Worm (Caenorhabditis elegans) whole organism, L1 larva: ENCODE data around the gene C04A11.1.
A peak's percentile ranks its signal among the peaks of the same experiment; 100 is the strongest.

ENCODE experiments used
- C04F5.9 ChIP-seq: sonication (generic microtip); optimal IDR thresholded peaks from 2 replicates; lab custom pipeline; 2016; ENCODE audit warnings: missing genetic modification characterization, missing compliant biosample characterization
- C16A3.4 ChIP-seq: fragments of 150-350 bp; optimal IDR thresholded peaks from 2 replicates; lab custom pipeline; 2014; ENCODE audit warnings: missing biosample characterization, missing genetic modification characterization
- C34B4.2 ChIP-seq: sonication (generic microtip); optimal IDR thresholded peaks from 2 replicates; lab custom pipeline; 2017; ENCODE audit warnings: mild to moderate bottlenecking, missing genetic modification characterization, missing compliant biosample characterization
- F16B12.6 ChIP-seq: fragments of 150-350 bp; optimal IDR thresholded peaks from 2 replicates; lab custom pipeline; 2014; ENCODE audit warnings: missing biosample characterization, missing genetic modification characterization
- Y116A8C.19 ChIP-seq: sonication (generic microtip); optimal IDR thresholded peaks from 2 replicates; lab custom pipeline; 2016; ENCODE audit warnings: missing compliant biosample characterization, missing genetic modification characterization, borderline replicate concordance
- aly-2 ChIP-seq: fragments of 150-350 bp; optimal IDR thresholded peaks from 2 replicates; lab custom pipeline; 2014; ENCODE audit warnings: missing biosample characterization, missing genetic modification characterization
- ceh-63 ChIP-seq: fragments of 200-800 bp; sonication (Bioruptor generic); optimal IDR thresholded peaks from 2 replicates; lab custom pipeline; 2018; ENCODE audit warnings: mild to moderate bottlenecking, missing genetic modification characterization, missing compliant biosample characterization
- ceh-82 ChIP-seq, 3 experiments: fragments of 150-350 bp in 1 of 3; sonication (generic microtip) in 2 of 3; optimal IDR thresholded peaks; 2 replicates each; lab custom pipeline; 2014 to 2017; ENCODE audit warnings: missing biosample characterization in 3 of 3, missing genetic modification characterization in 3 of 3
- ceh-88 ChIP-seq: fragments of 200-800 bp; sonication (Bioruptor generic); IDR thresholded peaks from 2 replicates; pipeline ENCODE4 v1.3.6; 2022; ENCODE audit warnings: missing genetic modification characterization, missing compliant biosample characterization
- ceh-90 ChIP-seq: sonication (generic microtip); optimal IDR thresholded peaks from 2 replicates; lab custom pipeline; 2016; ENCODE audit warnings: missing genetic modification characterization, missing compliant biosample characterization
- ces-1 ChIP-seq: fragments of 150-350 bp; optimal IDR thresholded peaks from 2 replicates; lab custom pipeline; 2014; ENCODE audit warnings: missing biosample characterization, missing genetic modification reagents, missing genetic modification characterization
- dsc-1 ChIP-seq: sonication (generic microtip); optimal IDR thresholded peaks from 2 replicates; lab custom pipeline; 2016; ENCODE audit warnings: mild to moderate bottlenecking, missing genetic modification characterization, missing compliant biosample characterization
- efl-3 ChIP-seq: fragments of 200-800 bp; sonication (Bioruptor generic); optimal IDR thresholded peaks from 2 replicates; lab custom pipeline; 2018; ENCODE audit warnings: mild to moderate bottlenecking, missing genetic modification characterization, missing compliant biosample characterization
- egl-13 ChIP-seq: sonication (generic microtip); optimal IDR thresholded peaks from 2 replicates; lab custom pipeline; 2016; ENCODE audit warnings: missing genotype, missing genetic modification reagents, missing genetic modification characterization, missing compliant biosample characterization
- egl-27 ChIP-seq, 2 experiments: fragments of 150-350 bp in 1 of 2; sonication (generic microtip); optimal IDR thresholded peaks; 3 replicates each; lab custom pipeline; 2017 to 2018; ENCODE audit warnings: missing biosample characterization in 2 of 2, missing genetic modification characterization in 2 of 2, missing genetic modification reagents in 2 of 2
- elt-2 ChIP-seq: sonication (generic microtip); optimal IDR thresholded peaks from 2 replicates; lab custom pipeline; 2016; ENCODE audit warnings: missing genetic modification characterization, mild to moderate bottlenecking, inconsistent platforms, missing compliant biosample characterization, missing genetic modification reagents
- fkh-10 ChIP-seq: sonication (generic microtip); optimal IDR thresholded peaks from 2 replicates; lab custom pipeline; 2017; ENCODE audit warnings: missing biosample characterization, missing genetic modification reagents, missing genetic modification characterization
- fkh-8 ChIP-seq: sonication (generic microtip); optimal IDR thresholded peaks from 2 replicates; lab custom pipeline; 2016; ENCODE audit warnings: mild to moderate bottlenecking, missing genetic modification characterization, missing compliant biosample characterization
- fos-1 ChIP-seq: fragments of 150-350 bp; optimal IDR thresholded peaks from 2 replicates; lab custom pipeline; 2014; ENCODE audit warnings: missing biosample characterization, missing genetic modification characterization
- hlh-17 ChIP-seq: fragments of 200-800 bp; sonication (Bioruptor generic); optimal IDR thresholded peaks from 2 replicates; lab custom pipeline; 2018; ENCODE audit warnings: missing genetic modification characterization, mild to moderate bottlenecking, missing compliant biosample characterization, moderate library complexity, borderline replicate concordance
- hlh-4 ChIP-seq: sonication (generic microtip); optimal IDR thresholded peaks from 2 replicates; lab custom pipeline; 2016; ENCODE audit warnings: mild to moderate bottlenecking, missing genetic modification characterization, missing compliant biosample characterization
- hpl-2 ChIP-seq: fragments of 150-350 bp; optimal IDR thresholded peaks from 2 replicates; lab custom pipeline; 2014; ENCODE audit warnings: missing biosample characterization, missing genetic modification reagents, missing genetic modification characterization
- isw-1 ChIP-seq: fragments of 200-800 bp; sonication (Bioruptor generic); IDR thresholded peaks from 2 replicates; pipeline ENCODE4 v1.3.6; 2022; ENCODE audit warnings: missing genetic modification characterization, missing compliant biosample characterization
- lin-14 ChIP-seq: fragments of 200-800 bp; sonication (Bioruptor generic); optimal IDR thresholded peaks from 2 replicates; lab custom pipeline; 2018; ENCODE audit warnings: mild to moderate bottlenecking, missing genetic modification characterization, moderate library complexity, missing compliant biosample characterization
- lin-35 ChIP-seq, 2 experiments: fragments of 150-350 bp; optimal IDR thresholded peaks; 2 replicates each; lab custom pipeline; 2014; ENCODE audit warnings: missing biosample characterization in 2 of 2, missing genetic modification characterization in 2 of 2, missing genetic modification reagents in 2 of 2
- lir-3 ChIP-seq: sonication (generic microtip); optimal IDR thresholded peaks from 2 replicates; lab custom pipeline; 2016; ENCODE audit warnings: mild to moderate bottlenecking, missing genetic modification characterization, moderate library complexity, missing compliant biosample characterization; ENCODE audit not compliant: poor library complexity
- mdl-1 ChIP-seq, 2 experiments: fragments of 150-350 bp; optimal IDR thresholded peaks; 2 replicates each; lab custom pipeline; 2014 to 2017; ENCODE audit warnings: missing biosample characterization in 2 of 2, missing genetic modification characterization in 2 of 2, inconsistent platforms in 1 of 2
- mef-2 ChIP-seq: fragments of 150-350 bp; optimal IDR thresholded peaks from 2 replicates; lab custom pipeline; 2014; ENCODE audit warnings: missing biosample characterization, missing genetic modification characterization
- mep-1 ChIP-seq: fragments of 150-350 bp; optimal IDR thresholded peaks from 2 replicates; lab custom pipeline; 2014; ENCODE audit warnings: missing biosample characterization, missing genetic modification characterization
- nhr-11 ChIP-seq: fragments of 150-350 bp; optimal IDR thresholded peaks from 2 replicates; lab custom pipeline; 2014; ENCODE audit warnings: missing biosample characterization, missing genetic modification characterization
- nhr-12 ChIP-seq: sonication (generic microtip); optimal IDR thresholded peaks from 2 replicates; lab custom pipeline; 2017; ENCODE audit warnings: missing biosample characterization, missing genetic modification characterization
- nhr-19 ChIP-seq: fragments of 200-800 bp; sonication (Bioruptor generic); conservative IDR thresholded peaks from 2 replicates; pipeline ENCODE4 v1.3.6; 2022; ENCODE audit warnings: missing genetic modification characterization, missing compliant biosample characterization
- nhr-237 ChIP-seq: fragments of 150-350 bp; optimal IDR thresholded peaks from 2 replicates; lab custom pipeline; 2014; ENCODE audit warnings: missing biosample characterization, missing genetic modification characterization
- nhr-28 ChIP-seq: fragments of 150-350 bp; optimal IDR thresholded peaks from 2 replicates; lab custom pipeline; 2014; ENCODE audit warnings: missing biosample characterization, missing genetic modification characterization
- nhr-47 ChIP-seq: sonication (generic microtip); optimal IDR thresholded peaks from 2 replicates; lab custom pipeline; 2016; ENCODE audit warnings: mild to moderate bottlenecking, missing genetic modification characterization, moderate library complexity, missing compliant biosample characterization
- nhr-76 ChIP-seq: sonication (generic microtip); optimal IDR thresholded peaks from 2 replicates; lab custom pipeline; 2017; ENCODE audit warnings: missing biosample characterization, missing genetic modification characterization
- nhr-77 ChIP-seq: fragments of 150-350 bp; optimal IDR thresholded peaks from 2 replicates; lab custom pipeline; 2014; ENCODE audit warnings: missing biosample characterization, missing genetic modification characterization
- nhr-85 ChIP-seq: sonication (generic microtip); peaks from one replicate; lab custom pipeline; 2016; ENCODE audit warnings: missing genetic modification characterization, inconsistent platforms, missing compliant biosample characterization
- snpc-4 ChIP-seq: fragments of 150-350 bp; optimal IDR thresholded peaks from 2 replicates; lab custom pipeline; 2014; ENCODE audit warnings: missing biosample characterization, missing genetic modification characterization
- sptf-1 ChIP-seq: fragments of 150-350 bp; optimal IDR thresholded peaks from 2 replicates; lab custom pipeline; 2014; ENCODE audit warnings: missing biosample characterization, missing genetic modification characterization
- tlp-1 ChIP-seq: fragments of 150-350 bp; optimal IDR thresholded peaks from 2 replicates; lab custom pipeline; 2014; ENCODE audit warnings: missing biosample characterization, missing genetic modification characterization
- unc-30 ChIP-seq: sonication (generic microtip); optimal IDR thresholded peaks from 2 replicates; lab custom pipeline; 2017; ENCODE audit warnings: missing biosample characterization, missing genetic modification characterization
- unc-86 ChIP-seq: sonication (generic microtip); optimal IDR thresholded peaks from 2 replicates; lab custom pipeline; 2016; ENCODE audit warnings: missing genetic modification characterization, missing compliant biosample characterization
- zag-1 ChIP-seq: fragments of 150-350 bp; optimal IDR thresholded peaks from 2 replicates; lab custom pipeline; 2014; ENCODE audit warnings: missing biosample characterization, missing genetic modification characterization
- zip-4 ChIP-seq: fragments of 200-800 bp; sonication (Bioruptor generic); optimal IDR thresholded peaks from 2 replicates; lab custom pipeline; 2018; ENCODE audit warnings: mild to moderate bottlenecking, missing genetic modification characterization, moderate library complexity, missing compliant biosample characterization

C04A11.1 gene

ce11 chrX:13690333-13690732 lies 30.0 kb downstream of the C04A11.1 start:
- no peak for TF ChIP-seq nhr-11
- TF ChIP-seq snpc-4 (tag; lab: Kevin White, UChicago) = peak; percentile 68
- no peak for TF ChIP-seq nhr-77 (tag; lab: Kevin White, UChicago)
- no peak for TF ChIP-seq egl-27 (tag; optimal IDR thresholded peaks at IDR 0.05; lab: Kevin White, UChicago)

- TF ChIP-seq egl-13 (tag; lab: Kevin White, UChicago) (no peak), unc-86 (no peak), zip-4 (GFP tag; lab: Kevin White, UChicago) (no peak), lin-14 (GFP tag; lab: Kevin White, UChicago) (peak; percentile 56), ceh-88 (GFP tag; lab: Robert Waterston, UW) (no peak), ceh-82 (tag; optimal IDR thresholded peaks at IDR 0.05; lab: Kevin White, UChicago) (no peak), nhr-77 (tag; lab: Kevin White, UChicago) (no peak), dsc-1 (tag; lab: Kevin White, UChicago) (peak; percentile 65), nhr-76 (no peak), nhr-11 (no peak), ceh-63 (peak; percentile 40), nhr-19 (GFP tag; lab: Robert Waterston, UW) (no peak), nhr-28 (tag; lab: Kevin White, UChicago) (no peak), unc-30 (tag; lab: Kevin White, UChicago) (no peak), mdl-1 (tag; optimal IDR thresholded peaks at IDR 0.05; lab: Kevin White, UChicago) (no peak), nhr-85 (no peak), hlh-4 (tag; lab: Kevin White, UChicago) (no peak), fkh-8 (tag; lab: Kevin White, UChicago) (peak; percentile 25), efl-3 (GFP tag; lab: Kevin White, UChicago) (no peak)
Measured at ce11 chrX:13696152-13696551, 35.8 kb downstream of the C04A11.1 start.

- TF ChIP-seq mef-2 (tag; lab: Kevin White, UChicago) = no peak
- no peak for TF ChIP-seq F16B12.6 (tag; lab: Kevin White, UChicago)
- TF ChIP-seq Y116A8C.19 (tag; lab: Kevin White, UChicago) = no peak
- TF ChIP-seq C04F5.9 (tag; lab: Kevin White, UChicago) = no peak
- no peak for TF ChIP-seq fos-1
- no peak for TF ChIP-seq efl-3 (GFP tag; lab: Kevin White, UChicago)
- TF ChIP-seq lin-14 (GFP tag; lab: Kevin White, UChicago) = no peak
- TF ChIP-seq isw-1 (GFP tag; lab: Robert Waterston, UW) = no peak
- no peak for TF ChIP-seq zag-1
- no peak for TF ChIP-seq C34B4.2 (tag; lab: Kevin White, UChicago)
- TF ChIP-seq ces-1 (GFP tag; lab: Kevin White, UChicago) = no peak
- no peak for TF ChIP-seq aly-2 (tag; lab: Kevin White, UChicago)
- no peak for TF ChIP-seq egl-13 (tag; lab: Kevin White, UChicago)
- no peak for TF ChIP-seq ceh-82 (tag; optimal IDR thresholded peaks at IDR 0.05; lab: Kevin White, UChicago)
- TF ChIP-seq lin-35 (GFP tag; optimal IDR thresholded peaks at IDR 0.05; lab: Kevin White, UChicago) = no peak
- TF ChIP-seq nhr-47 (tag; lab: Kevin White, UChicago) = no peak
- TF ChIP-seq nhr-12 (tag; lab: Kevin White, UChicago) = no peak
Measured at ce11 chrX:13697520-13697919, 37.2 kb downstream of the C04A11.1 start.

ce11 chrX:13700642-13701233 lies 40.4 kb downstream of the C04A11.1 start:
- peak; percentile 96 for TF ChIP-seq aly-2 (tag; lab: Kevin White, UChicago)
- peak; percentile 99 for TF ChIP-seq ceh-63
- no peak for TF ChIP-seq ceh-90 (tag; lab: Kevin White, UChicago)
- peak; percentile 100 for TF ChIP-seq hpl-2 (GFP tag; lab: Kevin White, UChicago)
- peak; percentile 100 for TF ChIP-seq mep-1
- peak; percentile 97 to 98 for TF ChIP-seq egl-27 (tag; optimal IDR thresholded peaks at IDR 0.05; lab: Kevin White, UChicago)
- TF ChIP-seq elt-2 (tag; lab: Kevin White, UChicago) = peak; percentile 94
- TF ChIP-seq fkh-10 (GFP tag; lab: Kevin White, UChicago) = peak; percentile 100
- TF ChIP-seq lir-3 (tag; lab: Kevin White, UChicago) = peak; percentile 96
- peak; percentile 89 for TF ChIP-seq nhr-12 (tag; lab: Kevin White, UChicago)
- TF ChIP-seq tlp-1 (tag; lab: Kevin White, UChicago) = no peak
- TF ChIP-seq ces-1 (GFP tag; lab: Kevin White, UChicago) = peak; percentile 84
- peak; percentile 99 for TF ChIP-seq egl-13 (tag; lab: Kevin White, UChicago)
- TF ChIP-seq hlh-4 (tag; lab: Kevin White, UChicago) = peak; percentile 74
- TF ChIP-seq unc-30 (tag; lab: Kevin White, UChicago) = peak; percentile 72
- peak; percentile 82 to 94 for TF ChIP-seq lin-35 (GFP tag; optimal IDR thresholded peaks at IDR 0.05; lab: Kevin White, UChicago)
- peak; percentile 99 for TF ChIP-seq nhr-85
- peak; percentile 99 for TF ChIP-seq C16A3.4 (tag; lab: Kevin White, UChicago)
- no peak for TF ChIP-seq sptf-1 (tag; lab: Kevin White, UChicago)
- no peak for TF ChIP-seq hlh-17 (GFP tag; lab: Kevin White, UChicago)
- TF ChIP-seq nhr-237 (tag; lab: Kevin White, UChicago) = peak; percentile 97
- TF ChIP-seq efl-3 (GFP tag; lab: Kevin White, UChicago) = peak; percentile 99
- TF ChIP-seq nhr-77 (tag; lab: Kevin White, UChicago) = peak; percentile 99
